Worm (Caenorhabditis elegans): ENCODE data around the gene Y119D3B.12.

- TF ChIP-seq klf-2 (GFP tag; conservative IDR thresholded peaks at IDR 0.05) (no peak), med-1 (GFP tag; optimal IDR thresholded peaks at IDR 0.05; ENCODE audit: insufficient read depth) (no peak), flt-1 (GFP tag; IDR thresholded peaks at IDR 0.05) (no peak)
Measured at ce11 chrIII:1179006-1179405, 23.3 kb upstream of the Y119D3B.12 start.

All from whole organism, midembryonic.